Worm (Caenorhabditis elegans): ENCODE data around the gene psd-1.

ce11 chrIII:7221103-7221502, 54.1 kb downstream of the psd-1 start:
- TF ChIP-seq flt-1 (GFP tag; IDR thresholded peaks at IDR 0.05) (no peak), T22C8.4 (GFP tag; IDR thresholded peaks at IDR 0.05) (no peak), ref-1 (GFP tag; conservative IDR thresholded peaks at IDR 0.05) (no peak), ztf-23 (GFP tag; IDR thresholded peaks at IDR 0.05) (no peak), ztf-29 (GFP tag; IDR thresholded peaks at IDR 0.05) (no peak)
